Worm (Caenorhabditis elegans): ENCODE data around the gene srw-36.

DNA sequence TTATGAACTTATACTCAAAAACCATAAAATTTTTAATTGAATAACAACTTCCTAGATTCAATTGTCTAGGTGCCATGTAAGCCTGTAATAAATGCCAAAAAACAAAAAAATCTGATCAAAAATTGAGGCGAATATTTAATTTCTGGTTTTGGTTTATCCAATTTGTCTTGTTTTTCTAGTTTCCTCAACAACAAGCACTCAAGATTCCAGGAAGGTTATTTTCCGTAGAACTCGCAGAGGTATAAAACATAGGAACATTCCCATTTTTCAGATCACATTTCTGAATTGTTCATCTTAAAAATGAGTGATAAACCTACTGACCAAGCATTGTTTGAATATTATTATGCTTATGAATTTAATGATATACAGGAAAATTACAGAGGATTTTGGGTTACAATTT lies 14.2 kb downstream of the srw-36 start, which contains the start of gene srw-41:
- TF ChIP-seq mep-1 (tag; optimal IDR thresholded peaks at IDR 0.05), result no peak
- no peak for TF ChIP-seq lsy-2 (tag; optimal IDR thresholded peaks at IDR 0.05)
- TF ChIP-seq pha-4 (tag; optimal IDR thresholded peaks at IDR 0.05), result no peak
- TF ChIP-seq nhr-28 (tag; optimal IDR thresholded peaks at IDR 0.05), result no peak
- TF ChIP-seq unc-62 (GFP tag; optimal IDR thresholded peaks at IDR 0.05), result no peak
- TF ChIP-seq ceh-43 (GFP tag; optimal IDR thresholded peaks at IDR 0.05), result no peak
- TF ChIP-seq blmp-1 (tag; optimal IDR thresholded peaks at IDR 0.05), result no peak
- TF ChIP-seq nhr-237 (tag; optimal IDR thresholded peaks at IDR 0.05), result no peak
- no peak for TF ChIP-seq drap-1 (GFP tag; optimal IDR thresholded peaks at IDR 0.05)
- TF ChIP-seq elt-1 (tag; optimal IDR thresholded peaks at IDR 0.05; ENCODE audit: borderline replicate concordance, insufficient read depth), result no peak
- TF ChIP-seq ztf-11 (tag; optimal IDR thresholded peaks at IDR 0.05), result no peak
- TF ChIP-seq ces-1 (GFP tag; optimal IDR thresholded peaks at IDR 0.05), result no peak
- TF ChIP-seq snpc-4 (tag; optimal IDR thresholded peaks at IDR 0.05), result no peak
- no peak for TF ChIP-seq ceh-39 (tag; optimal IDR thresholded peaks at IDR 0.05)

Measured in whole organism, mixed stage, embryonic.